Worm (Caenorhabditis elegans): ENCODE data around the gene K07E3.9.

DNA sequence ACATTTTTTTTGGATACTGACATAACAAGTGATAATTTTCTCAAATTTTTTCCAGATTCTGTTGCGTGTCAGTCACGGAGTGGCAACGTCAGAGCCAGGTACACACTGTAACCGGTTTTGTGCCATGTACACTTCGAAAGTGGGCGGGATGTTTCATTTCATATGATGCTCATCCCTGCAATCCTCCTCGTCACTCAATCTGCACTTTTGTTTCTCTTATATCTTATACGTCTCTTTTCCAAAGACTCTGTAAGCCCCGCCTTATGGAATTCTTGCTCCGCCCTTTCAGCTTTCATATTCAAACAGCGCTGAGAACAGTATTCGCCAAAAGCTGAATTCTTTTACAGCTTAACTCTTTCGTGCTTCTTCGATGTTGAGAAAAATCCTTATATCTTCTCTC, 31.1 kb downstream of the K07E3.9 start, which contains the start of gene C02B8.3:
- TF ChIP-seq nhr-76 (tag; optimal IDR thresholded peaks at IDR 0.05) (no peak), nhr-237 (tag; optimal IDR thresholded peaks at IDR 0.05) (no peak)
